Worm (Caenorhabditis elegans): ENCODE measurements around the gene T22B2.1.
A peak's percentile ranks its signal among the peaks of the same experiment; 100 is the strongest.

T22B2.1 gene

DNA sequence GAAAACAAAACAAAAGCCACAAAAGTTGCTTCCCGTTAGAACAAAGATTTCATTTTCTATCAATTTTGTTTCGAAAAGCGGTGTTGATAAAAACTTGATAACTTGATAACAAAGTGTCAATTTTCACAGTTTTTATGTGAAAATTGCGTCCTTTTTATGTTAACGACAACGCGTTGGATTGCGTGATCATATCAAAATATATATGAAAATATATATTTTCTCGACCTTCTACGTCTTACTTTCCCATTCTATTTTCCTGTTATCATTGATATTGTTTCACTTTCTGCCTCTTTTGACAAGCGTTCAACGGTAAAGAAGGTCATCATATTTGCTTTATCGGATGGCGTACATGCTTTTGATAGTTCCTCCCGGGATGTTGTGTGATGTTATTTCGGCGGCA is 26.9 kb downstream of the T22B2.1 start:
- no peak for TF ChIP-seq zip-5 (tag; optimal IDR thresholded peaks at IDR 0.05)
- TF ChIP-seq sdc-2 (tag; optimal IDR thresholded peaks at IDR 0.05) = no peak
- no peak for TF ChIP-seq hlh-13 (GFP tag; optimal IDR thresholded peaks at IDR 0.05)
- no peak for TF ChIP-seq C38D4.7 (GFP tag; optimal IDR thresholded peaks at IDR 0.05)
- TF ChIP-seq ceh-9 (tag; optimal IDR thresholded peaks at IDR 0.05) = no peak
- no peak for TF ChIP-seq hlh-15 (tag; optimal IDR thresholded peaks at IDR 0.05)
- TF ChIP-seq nfya-1 (tag; optimal IDR thresholded peaks at IDR 0.05) = no peak
- no peak for TF ChIP-seq madf-2 (tag; optimal IDR thresholded peaks at IDR 0.05)
- TF ChIP-seq unc-3 (GFP tag; conservative IDR thresholded peaks at IDR 0.05) = no peak
- TF ChIP-seq unc-3 (tag; optimal IDR thresholded peaks at IDR 0.05) = no peak
- no peak for TF ChIP-seq tbx-2 (tag; optimal IDR thresholded peaks at IDR 0.05)
- TF ChIP-seq ceh-19 (GFP tag; optimal IDR thresholded peaks at IDR 0.05) = no peak
- no peak for TF ChIP-seq ceh-24 (tag; optimal IDR thresholded peaks at IDR 0.05)
- TF ChIP-seq dmd-4 (tag; optimal IDR thresholded peaks at IDR 0.05; ENCODE audit: borderline replicate concordance) = no peak
- TF ChIP-seq ztf-16 (tag; optimal IDR thresholded peaks at IDR 0.05) = no peak
- no peak for TF ChIP-seq odd-2 (tag; optimal IDR thresholded peaks at IDR 0.05)
- TF ChIP-seq sox-4 (tag; optimal IDR thresholded peaks at IDR 0.05) = no peak

ce11 chrX:3957475-3958204 is 31.8 kb downstream of the T22B2.1 start:
- TF ChIP-seq pag-3 (tag; optimal IDR thresholded peaks at IDR 0.05; ENCODE audit: borderline replicate concordance) (no peak), unc-42 (tag; optimal IDR thresholded peaks at IDR 0.05) (peak; percentile 99), ceh-31 (tag; optimal IDR thresholded peaks at IDR 0.05) (peak; percentile 47)

- TF ChIP-seq ceh-48 (tag; optimal IDR thresholded peaks at IDR 0.05) = no peak
- no peak for TF ChIP-seq nfya-1 (tag; optimal IDR thresholded peaks at IDR 0.05)
- TF ChIP-seq unc-55 (GFP tag; optimal IDR thresholded peaks at IDR 0.05) = peak; percentile 11
- TF ChIP-seq dmd-4 (tag; optimal IDR thresholded peaks at IDR 0.05; ENCODE audit: borderline replicate concordance) = no peak
- no peak for TF ChIP-seq eyg-1 (tag; optimal IDR thresholded peaks at IDR 0.05)
Measured at ce11 chrX:3958252-3958651, 32.4 kb downstream of the T22B2.1 start, which contains the start of gene lin-18. lin-18 (plus strand) TSS chrX:3958552.

DNA sequence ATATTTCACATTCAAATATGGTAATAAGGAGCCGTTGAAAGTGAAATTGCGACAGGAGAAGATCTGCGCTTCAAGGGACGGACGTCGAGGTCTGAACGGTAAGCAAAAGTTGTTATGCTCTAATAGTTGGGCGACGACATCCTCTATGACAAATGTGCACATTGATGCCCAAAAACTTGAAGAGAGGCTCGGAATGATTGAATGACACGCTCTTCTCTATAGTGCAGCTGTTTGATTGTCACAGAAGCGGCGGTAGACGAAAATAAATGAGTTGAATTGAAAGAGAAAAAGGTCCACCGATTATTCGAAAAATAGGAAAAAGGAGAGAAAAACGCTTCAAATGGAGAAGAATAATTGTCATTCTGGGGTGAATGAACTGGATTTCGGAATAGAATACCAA is 33.3 kb downstream of the T22B2.1 start:
- TF ChIP-seq mec-3 (tag; optimal IDR thresholded peaks at IDR 0.05; ENCODE audit: borderline replicate concordance) = no peak
- peak; percentile 78 for TF ChIP-seq unc-55 (GFP tag; optimal IDR thresholded peaks at IDR 0.05)
- no peak for TF ChIP-seq sox-2 (GFP tag; IDR thresholded peaks at IDR 0.05)

- TF ChIP-seq nhr-11 (tag; optimal IDR thresholded peaks at IDR 0.05) = no peak
- no peak for TF ChIP-seq ttx-3 (tag; optimal IDR thresholded peaks at IDR 0.05)
- no peak for TF ChIP-seq C08G9.2 (tag; optimal IDR thresholded peaks at IDR 0.05)
- no peak for TF ChIP-seq rnt-1 (tag; optimal IDR thresholded peaks at IDR 0.05)
- peak; percentile 75 for TF ChIP-seq unc-55 (GFP tag; optimal IDR thresholded peaks at IDR 0.05)
Measured at ce11 chrX:3960345-3960744, 34.5 kb downstream of the T22B2.1 start.

DNA sequence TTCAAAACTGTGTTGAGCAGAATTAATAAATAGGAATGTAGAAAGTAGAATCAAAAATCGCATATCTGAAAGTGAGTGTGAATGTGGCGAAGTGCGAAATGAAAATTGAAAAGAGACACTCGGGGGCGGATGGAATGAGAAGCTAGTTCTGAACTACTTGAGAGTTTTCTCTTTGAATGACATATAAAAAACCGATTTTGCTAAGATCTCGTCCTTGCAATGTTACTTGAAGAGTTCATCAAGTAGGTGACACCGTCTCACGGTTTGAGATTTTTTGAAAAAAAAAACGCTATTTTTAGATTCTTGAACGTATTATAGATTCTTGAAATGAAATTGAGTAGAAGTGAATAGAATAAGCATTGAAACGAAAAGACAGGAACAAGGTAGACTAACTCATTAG is 40.5 kb downstream of the T22B2.1 start, which contains the start of gene C16B8.2:
Gene C16B8.2 (minus strand): TSS at position 101 of the 400 bp plus-strand sequence.
- TF ChIP-seq ama-1 (optimal IDR thresholded peaks at IDR 0.05) = no peak
- no peak for TF ChIP-seq T23F11.4 (GFP tag; optimal IDR thresholded peaks at IDR 0.05)
- TF ChIP-seq ceh-22 (tag; optimal IDR thresholded peaks at IDR 0.05) = no peak
- TF ChIP-seq unc-3 (GFP tag; conservative IDR thresholded peaks at IDR 0.05) = no peak
- TF ChIP-seq unc-3 (tag; optimal IDR thresholded peaks at IDR 0.05) = no peak
- TF ChIP-seq odd-2 (tag; optimal IDR thresholded peaks at IDR 0.05) = no peak
- no peak for TF ChIP-seq hlh-13 (GFP tag; optimal IDR thresholded peaks at IDR 0.05)
- no peak for TF ChIP-seq ceh-30 (tag; optimal IDR thresholded peaks at IDR 0.05)
- TF ChIP-seq mec-3 (tag; optimal IDR thresholded peaks at IDR 0.05; ENCODE audit: borderline replicate concordance) = no peak
- TF ChIP-seq Y22D7AL.16 (tag; optimal IDR thresholded peaks at IDR 0.05) = no peak
- no peak for TF ChIP-seq ahr-1 (tag; optimal IDR thresholded peaks at IDR 0.05)
- TF ChIP-seq ceh-34 (tag; optimal IDR thresholded peaks at IDR 0.05) = no peak
- no peak for TF ChIP-seq K02D7.2 (tag; optimal IDR thresholded peaks at IDR 0.05)
- no peak for TF ChIP-seq ttx-3 (tag; optimal IDR thresholded peaks at IDR 0.05)
- no peak for TF ChIP-seq eyg-1 (tag; optimal IDR thresholded peaks at IDR 0.05)
- TF ChIP-seq C38D4.7 (GFP tag; optimal IDR thresholded peaks at IDR 0.05) = no peak
- TF ChIP-seq unc-42 (tag; optimal IDR thresholded peaks at IDR 0.05) = no peak
- TF ChIP-seq madf-2 (tag; optimal IDR thresholded peaks at IDR 0.05) = no peak
